Fruit fly (Drosophila melanogaster) whole organism, embryonic: Measurements from ENCODE around the gene CG34148.

ENCODE experiments used
- Ada2b ChIP-seq: fragments of 200-800 bp; sonication (Bioruptor generic); IDR thresholded peaks from 2 replicates; pipeline ENCODE4 v1.3.6; 2022; ENCODE audit warnings: missing biosample characterization, missing genetic modification characterization
- Atf3 ChIP-seq: fragments of 200-800 bp; sonication (Bioruptor generic); optimal IDR thresholded peaks from 3 replicates; lab custom pipeline; 2016; ENCODE audit warnings: missing biosample characterization, missing genetic modification characterization
- B-H1 ChIP-seq: fragments of 200-800 bp; sonication (Bioruptor generic); IDR thresholded peaks from 3 replicates; pipeline ENCODE4 v1.3.6; 2022; ENCODE audit warnings: missing biosample characterization, missing genetic modification characterization
- CG10267 ChIP-seq: fragments of 200-800 bp; sonication (Bioruptor generic); optimal IDR thresholded peaks from 2 replicates; lab custom pipeline; 2018; ENCODE audit warnings: missing biosample characterization, mild to moderate bottlenecking, missing genetic modification characterization, moderate library complexity
- CG10321 ChIP-seq: fragments of 200-800 bp; sonication (Bioruptor generic); IDR thresholded peaks from 2 replicates; pipeline ENCODE4 v1.3.6; 2022; ENCODE audit warnings: missing biosample characterization, missing genetic modification characterization
- CG11504 ChIP-seq: fragments of 200-800 bp; sonication (Bioruptor generic); optimal IDR thresholded peaks from 3 replicates; lab custom pipeline; 2019; ENCODE audit warnings: missing biosample characterization, mild to moderate bottlenecking, missing genetic modification characterization, moderate library complexity
- CG11696 ChIP-seq: fragments of 200-800 bp; sonication (Bioruptor generic); IDR thresholded peaks from 2 replicates; pipeline ENCODE4 v1.3.6; 2022; ENCODE audit warnings: missing biosample characterization, missing genetic modification characterization
- CG12219 ChIP-seq: fragments of 200-800 bp; sonication (Bioruptor generic); optimal IDR thresholded peaks from 3 replicates; lab custom pipeline; 2018; ENCODE audit warnings: missing biosample characterization, mild to moderate bottlenecking, missing genetic modification characterization
- CG12942 ChIP-seq: fragments of 200-800 bp; sonication (Bioruptor generic); optimal IDR thresholded peaks from 3 replicates; lab custom pipeline; 2016; ENCODE audit warnings: missing biosample characterization, missing genetic modification characterization
- CG13775 ChIP-seq: fragments of 200-800 bp; sonication (Bioruptor generic); optimal IDR thresholded peaks from 3 replicates; lab custom pipeline; 2017; ENCODE audit warnings: missing biosample characterization, mild to moderate bottlenecking, missing genetic modification characterization
- CG15479 ChIP-seq: fragments of 200-800 bp; sonication (Bioruptor generic); optimal IDR thresholded peaks from 3 replicates; lab custom pipeline; 2019; ENCODE audit warnings: missing biosample characterization, mild to moderate bottlenecking, missing genetic modification characterization, moderate library complexity
- CG16813 ChIP-seq: fragments of 200-800 bp; sonication (Bioruptor generic); IDR thresholded peaks from 3 replicates; pipeline ENCODE4 v1.3.6; 2022; ENCODE audit warnings: missing biosample characterization, missing genetic modification characterization; ENCODE audit not compliant: partially characterized antibody
- CG1792 ChIP-seq: fragments of 200-800 bp; sonication (Bioruptor generic); optimal IDR thresholded peaks from 2 replicates; lab custom pipeline; 2016; ENCODE audit warnings: missing biosample characterization, missing genetic modification characterization
- CG30431 ChIP-seq: fragments of 200-800 bp; sonication (Bioruptor generic); optimal IDR thresholded peaks from 2 replicates; lab custom pipeline; 2017; ENCODE audit warnings: missing biosample characterization, missing genetic modification characterization
- CG3065 ChIP-seq: fragments of 200-800 bp; sonication (Bioruptor generic); optimal IDR thresholded peaks from 2 replicates; lab custom pipeline; 2016; ENCODE audit warnings: missing biosample characterization, missing genetic modification characterization
- CG31441 ChIP-seq: fragments of 200-800 bp; sonication (Bioruptor generic); IDR thresholded peaks from 2 replicates; pipeline ENCODE4 v1.3.6; 2022; ENCODE audit warnings: missing biosample characterization, missing genetic modification characterization
- CG3163 ChIP-seq: fragments of 200-800 bp; sonication (Bioruptor generic); optimal IDR thresholded peaks from 3 replicates; lab custom pipeline; 2016; ENCODE audit warnings: missing biosample characterization, missing genetic modification characterization
- CG32767 ChIP-seq: fragments of 200-800 bp; sonication (Bioruptor generic); IDR thresholded peaks from 2 replicates; pipeline ENCODE4 v1.3.6; 2022; ENCODE audit warnings: missing biosample characterization, missing genetic modification characterization
- CG3281 ChIP-seq: fragments of 200-800 bp; sonication (Bioruptor generic); optimal IDR thresholded peaks from 3 replicates; lab custom pipeline; 2017; ENCODE audit warnings: missing biosample characterization, mild to moderate bottlenecking, missing genetic modification characterization
- CG43689 ChIP-seq: fragments of 200-800 bp; sonication (Bioruptor generic); IDR thresholded peaks from 2 replicates; pipeline ENCODE4 v1.3.6; 2022; ENCODE audit warnings: missing biosample characterization, missing genetic modification characterization
- CG4707 ChIP-seq: fragments of 200-800 bp; sonication (Bioruptor generic); optimal IDR thresholded peaks from 2 replicates; lab custom pipeline; 2018; ENCODE audit warnings: missing biosample characterization, mild to moderate bottlenecking, missing genetic modification characterization, moderate library complexity
- CG6272 ChIP-seq: fragments of 200-800 bp; sonication (Bioruptor generic); IDR thresholded peaks from 2 replicates; pipeline ENCODE4 v1.3.6; 2022; ENCODE audit warnings: missing biosample characterization, missing genetic modification characterization
- CG6654 ChIP-seq: fragments of 200-800 bp; sonication (Bioruptor generic); optimal IDR thresholded peaks from 2 replicates; lab custom pipeline; 2017; ENCODE audit warnings: missing biosample characterization, mild to moderate bottlenecking, missing genetic modification characterization
- CG6765 ChIP-seq: fragments of 200-800 bp; sonication (Bioruptor generic); optimal IDR thresholded peaks from 3 replicates; lab custom pipeline; 2017; ENCODE audit warnings: missing biosample characterization, mild to moderate bottlenecking, missing genetic modification characterization
- CG8478 ChIP-seq: fragments of >200 bp; optimal IDR thresholded peaks from 2 replicates; lab custom pipeline; 2018
- CG8924 ChIP-seq: fragments of 200-800 bp; optimal IDR thresholded peaks from 3 replicates; lab custom pipeline; 2019; ENCODE audit warnings: missing biosample characterization, mild to moderate bottlenecking, missing genetic modification characterization, moderate library complexity
- CG9876 ChIP-seq: fragments of 200-800 bp; sonication (Bioruptor generic); optimal IDR thresholded peaks from 2 replicates; lab custom pipeline; 2016; ENCODE audit warnings: missing biosample characterization, missing genetic modification characterization
- D ChIP-seq, 2 experiments: fragments of 200-800 bp in 1 of 2; fragments of >200 bp in 1 of 2; sonication (Bioruptor generic) in 1 of 2; optimal IDR thresholded peaks; 2 replicates in 1 of 2; 3 replicates in 1 of 2; lab custom pipeline; 2017; ENCODE audit warnings: mild to moderate bottlenecking in 1 of 2, missing biosample characterization in 1 of 2, missing genetic modification characterization in 1 of 2, missing genetic modification reagents in 1 of 2
- Ets65A ChIP-seq: fragments of 200-800 bp; sonication (Bioruptor generic); peaks from one replicate; lab custom pipeline; 2016; ENCODE audit warnings: missing biosample characterization, missing genetic modification characterization
- HHEX ChIP-seq: fragments of 200-800 bp; sonication (Bioruptor generic); optimal IDR thresholded peaks from 3 replicates; lab custom pipeline; 2017; ENCODE audit warnings: missing biosample characterization, mild to moderate bottlenecking, missing genetic modification characterization, missing genetic modification reagents
- Hsf ChIP-seq: fragments of 200-800 bp; sonication (Bioruptor generic); optimal IDR thresholded peaks from 3 replicates; lab custom pipeline; 2016; ENCODE audit warnings: missing biosample characterization, missing genetic modification characterization
- Lpt ChIP-seq: fragments of >200 bp; optimal IDR thresholded peaks from 2 replicates; lab custom pipeline; 2018; ENCODE audit warnings: missing biosample characterization, missing genetic modification characterization
- MTF-1 ChIP-seq: fragments of 200-800 bp; sonication (Bioruptor generic); optimal IDR thresholded peaks from 2 replicates; lab custom pipeline; 2018; ENCODE audit warnings: missing biosample characterization, mild to moderate bottlenecking, missing genetic modification characterization, borderline replicate concordance
- Meics ChIP-seq: fragments of 200-800 bp; sonication (Bioruptor generic); optimal IDR thresholded peaks from 2 replicates; lab custom pipeline; 2017; ENCODE audit warnings: missing biosample characterization, mild to moderate bottlenecking, missing genetic modification characterization
- NC2β ChIP-seq: fragments of 200-800 bp; sonication (Bioruptor generic); optimal IDR thresholded peaks from 2 replicates; lab custom pipeline; 2016; ENCODE audit warnings: missing biosample characterization, missing genetic modification characterization
- Nf-YA ChIP-seq: fragments of 200-800 bp; sonication (Bioruptor generic); IDR thresholded peaks from 2 replicates; pipeline ENCODE4 v1.3.6; 2022; ENCODE audit warnings: missing biosample characterization, missing genetic modification characterization
- Poxn ChIP-seq: fragments of 200-800 bp; sonication (Bioruptor generic); IDR thresholded peaks from 2 replicates; pipeline ENCODE4 v1.3.6; 2022; ENCODE audit warnings: missing biosample characterization, missing genetic modification characterization
- abd-A ChIP-seq: fragments of 200-800 bp; sonication (Bioruptor generic); optimal IDR thresholded peaks from 3 replicates; lab custom pipeline; 2019; ENCODE audit warnings: missing biosample characterization, mild to moderate bottlenecking, missing genetic modification characterization, moderate library complexity
- crol ChIP-seq: fragments of 200-800 bp; sonication (Bioruptor generic); IDR thresholded peaks from 2 replicates; pipeline ENCODE4 v1.3.6; 2022; ENCODE audit warnings: missing biosample characterization, missing genetic modification characterization
- dan ChIP-seq: fragments of 200-800 bp; sonication (Bioruptor generic); IDR thresholded peaks from 2 replicates; pipeline ENCODE4 v1.3.6; 2022; ENCODE audit warnings: missing biosample characterization, missing genetic modification characterization
- dimm ChIP-seq: fragments of 200-800 bp; sonication (Bioruptor generic); IDR thresholded peaks from 2 replicates; pipeline ENCODE4 v1.3.6; 2022; ENCODE audit warnings: missing biosample characterization, missing genetic modification characterization
- ems ChIP-seq: fragments of 200-800 bp; sonication (Bioruptor generic); optimal IDR thresholded peaks from 3 replicates; lab custom pipeline; 2016; ENCODE audit warnings: missing biosample characterization, missing genetic modification characterization
- gsb-n ChIP-seq: fragments of 200-800 bp; sonication (Bioruptor generic); optimal IDR thresholded peaks from 3 replicates; lab custom pipeline; 2018; ENCODE audit warnings: missing biosample characterization, mild to moderate bottlenecking, missing genetic modification characterization
- jing ChIP-seq: fragments of 200-800 bp; sonication (Bioruptor generic); optimal IDR thresholded peaks from 2 replicates; lab custom pipeline; 2018; ENCODE audit warnings: missing biosample characterization, mild to moderate bottlenecking, missing genetic modification characterization
- lola ChIP-seq, 3 experiments: fragments of >200 bp in 2 of 3; fragments of 200-800 bp in 1 of 3; sonication (Bioruptor generic) in 1 of 3; optimal IDR thresholded peaks; 2 replicates each; lab custom pipeline; 2017 to 2019; ENCODE audit warnings: missing biosample characterization in 3 of 3, missing genetic modification characterization in 3 of 3, mild to moderate bottlenecking in 1 of 3, moderate library complexity in 1 of 3
- nerfin-2 ChIP-seq: fragments of 200-800 bp; sonication (Bioruptor generic); IDR thresholded peaks from 2 replicates; pipeline ENCODE4 v1.3.6; 2022; ENCODE audit warnings: missing biosample characterization, missing genetic modification characterization; ENCODE audit not compliant: partially characterized antibody
- pnt ChIP-seq: fragments of 200-800 bp; sonication (Bioruptor generic); optimal IDR thresholded peaks from 3 replicates; lab custom pipeline; 2016; ENCODE audit warnings: missing biosample characterization, missing genetic modification characterization
- ssp ChIP-seq: fragments of 200-800 bp; sonication (Bioruptor generic); IDR thresholded peaks from 2 replicates; pipeline ENCODE4 v1.3.6; 2022; ENCODE audit warnings: missing biosample characterization, missing genetic modification characterization
- stc ChIP-seq: fragments of 200-800 bp; sonication (Bioruptor generic); IDR thresholded peaks from 2 replicates; pipeline ENCODE4 v1.3.6; 2022; ENCODE audit warnings: missing biosample characterization, missing genetic modification characterization
- toy ChIP-seq: fragments of 200-800 bp; sonication (Bioruptor generic); IDR thresholded peaks from 2 replicates; pipeline ENCODE4 v1.3.6; 2022; ENCODE audit warnings: missing biosample characterization, missing genetic modification characterization
- zen2 ChIP-seq: fragments of 200-800 bp; sonication (Bioruptor generic); IDR thresholded peaks from 3 replicates; pipeline ENCODE4 v1.3.6; 2022; ENCODE audit warnings: missing biosample characterization, missing genetic modification characterization; ENCODE audit not compliant: partially characterized antibody

Gene CG34148

dm6 chr3R:21849988-21850460 lies 28.5 kb downstream of the CG34148 start (continued):
- TF ChIP-seq NC2β (GFP tag; lab: Kevin White, UChicago) (peak; percentile 60), MTF-1 (GFP tag; lab: Kevin White, UChicago) (no peak), CG32767 (GFP tag; lab: Robert Waterston, UW) (no peak; the same call in 1 of the 2 replicates), gsb-n (tag; lab: Kevin White, UChicago) (peak; percentile 68), CG1792 (GFP tag; lab: Kevin White, UChicago) (peak; percentile 13), zen2 (GFP tag; lab: Robert Waterston, UW) (no peak), Ets65A (GFP tag; lab: Kevin White, UChicago) (peak; percentile 89), CG16813 (GFP tag; lab: Robert Waterston, UW) (no peak), CG11696 (GFP tag; lab: Robert Waterston, UW) (no peak), CG6654 (GFP tag; lab: Kevin White, UChicago) (no peak), CG3163 (GFP tag; lab: Kevin White, UChicago) (peak; percentile 35), CG10321 (GFP tag; lab: Robert Waterston, UW) (no peak), dimm (GFP tag; lab: Robert Waterston, UW) (no peak), Poxn (no peak), CG8478 (lab: Kevin White, UChicago) (no peak), CG11504 (tag; lab: Kevin White, UChicago) (peak; percentile 37), pnt (peak; percentile 33), CG6765 (no peak), CG31441 (GFP tag; lab: Robert Waterston, UW) (peak; percentile 50; the same call in 1 of the 2 replicates), stc (GFP tag; lab: Robert Waterston, UW) (0 out of 2 replicates have a peak, but pooled peaks have one; percentile 45), lola (GFP tag; optimal IDR thresholded peaks at IDR 0.05; lab: Kevin White, UChicago) (peak in 1 of 3 experiments; percentile 55), CG43689 (GFP tag; lab: Robert Waterston, UW) (no peak), ems (GFP tag; lab: Kevin White, UChicago) (peak; percentile 13), abd-A (no peak), CG9876 (GFP tag; lab: Kevin White, UChicago) (no peak), CG13775 (GFP tag; lab: Kevin White, UChicago) (peak; percentile 35), D (optimal IDR thresholded peaks at IDR 0.05; lab: Kevin White, UChicago) (no peak), D (GFP tag; optimal IDR thresholded peaks at IDR 0.05; lab: Kevin White, UChicago) (peak; percentile 41), Lpt (no peak), toy (GFP tag; lab: Robert Waterston, UW) (no peak), Atf3 (GFP tag; lab: Kevin White, UChicago) (peak; percentile 12), nerfin-2 (no peak), CG12942 (GFP tag; lab: Kevin White, UChicago) (peak; percentile 3), jing (GFP tag; lab: Kevin White, UChicago) (no peak), B-H1 (peak; percentile 16; the same call in 1 of the 3 replicates), CG8924 (tag; lab: Kevin White, UChicago) (peak; percentile 14), CG10267 (tag; lab: Kevin White, UChicago) (peak; percentile 0), Meics (GFP tag; lab: Kevin White, UChicago) (no peak), Ada2b (GFP tag; lab: Robert Waterston, UW) (0 out of 2 replicates have a peak, but pooled peaks have one; percentile 18), Hsf (peak; percentile 59), CG4707 (GFP tag; lab: Kevin White, UChicago) (peak; percentile 7), CG3281 (no peak), CG3065 (GFP tag; lab: Kevin White, UChicago) (no peak), CG15479 (GFP tag; lab: Kevin White, UChicago) (no peak), CG12219 (GFP tag; lab: Kevin White, UChicago) (peak; percentile 18), crol (GFP tag; lab: Robert Waterston, UW) (0 out of 2 replicates have a peak, but pooled peaks have one; percentile 24), Nf-YA (no peak), ssp (no peak), CG30431 (GFP tag; lab: Kevin White, UChicago) (peak; percentile 47), dan (no peak), HHEX (peak; percentile 37), CG6272 (GFP tag; lab: Robert Waterston, UW) (0 out of 2 replicates have a peak, but pooled peaks have one; percentile 12)
